Fruit fly (Drosophila melanogaster) whole organism, embryonic: ENCODE measurements around the gene CG7943.

ENCODE experiments used
- Asciz ChIP-seq: fragments of 200-800 bp; sonication (Bioruptor generic); optimal IDR thresholded peaks from 2 replicates; lab custom pipeline; 2017; ENCODE audit warnings: missing biosample characterization, mild to moderate bottlenecking, missing genetic modification characterization, missing genetic modification reagents
- Atf3 ChIP-seq: fragments of 200-800 bp; sonication (Bioruptor generic); optimal IDR thresholded peaks from 3 replicates; lab custom pipeline; 2016; ENCODE audit warnings: missing biosample characterization, missing genetic modification characterization
- Atf6 ChIP-seq: fragments of 200-800 bp; sonication (Bioruptor generic); IDR thresholded peaks from 2 replicates; pipeline ENCODE4 v1.3.6; 2022; ENCODE audit warnings: missing biosample characterization, missing genetic modification characterization
- CG10543 ChIP-seq: fragments of 200-800 bp; sonication (Bioruptor generic); optimal IDR thresholded peaks from 3 replicates; lab custom pipeline; 2017; ENCODE audit warnings: missing biosample characterization, mild to moderate bottlenecking, missing genetic modification characterization, moderate library complexity
- CG11085 ChIP-seq: fragments of 200-800 bp; sonication (Bioruptor generic); IDR thresholded peaks from 2 replicates; pipeline ENCODE4 v1.3.6; 2022; ENCODE audit warnings: missing biosample characterization, missing genetic modification characterization
- CG11247 ChIP-seq: fragments of 200-800 bp; sonication (Bioruptor generic); IDR thresholded peaks from 2 replicates; pipeline ENCODE4 v1.3.6; 2022; ENCODE audit warnings: missing biosample characterization, missing genetic modification characterization
- CG12155 ChIP-seq: fragments of 200-800 bp; sonication (Bioruptor generic); optimal IDR thresholded peaks from 3 replicates; lab custom pipeline; 2016; ENCODE audit warnings: missing biosample characterization, missing genetic modification characterization
- CG12942 ChIP-seq: fragments of 200-800 bp; sonication (Bioruptor generic); optimal IDR thresholded peaks from 3 replicates; lab custom pipeline; 2016; ENCODE audit warnings: missing biosample characterization, missing genetic modification characterization
- CG13894 ChIP-seq: fragments of 200-800 bp; sonication (Bioruptor generic); optimal IDR thresholded peaks from 3 replicates; lab custom pipeline; 2018; ENCODE audit warnings: missing biosample characterization, mild to moderate bottlenecking, missing genetic modification characterization, moderate library complexity
- CG14050 ChIP-seq: fragments of 200-800 bp; sonication (Bioruptor generic); IDR thresholded peaks from 3 replicates; pipeline ENCODE4 v1.3.6; 2022; ENCODE audit warnings: missing biosample characterization, missing genetic modification characterization
- CG2199 ChIP-seq: fragments of 200-800 bp; sonication (Bioruptor generic); IDR thresholded peaks from 3 replicates; pipeline ENCODE4 v1.3.6; 2022; ENCODE audit warnings: missing biosample characterization, missing genetic modification characterization
- CG30020 ChIP-seq: fragments of 200-800 bp; optimal IDR thresholded peaks from 2 replicates; lab custom pipeline; 2019; ENCODE audit warnings: missing biosample characterization, mild to moderate bottlenecking, missing genetic modification characterization, moderate library complexity
- CG6175 ChIP-seq: fragments of 200-800 bp; sonication (Bioruptor generic); IDR thresholded peaks from 3 replicates; pipeline ENCODE4 v1.3.6; 2022; ENCODE audit warnings: missing biosample characterization, missing genetic modification characterization
- CG9215 ChIP-seq: fragments of 200-800 bp; sonication (Bioruptor generic); IDR thresholded peaks from 2 replicates; pipeline ENCODE4 v1.3.6; 2022; ENCODE audit warnings: missing biosample characterization, missing genetic modification characterization
- CG9609 ChIP-seq: fragments of 200-800 bp; sonication (Bioruptor generic); optimal IDR thresholded peaks from 3 replicates; lab custom pipeline; 2016; ENCODE audit warnings: missing biosample characterization, missing genetic modification characterization
- CG9797 ChIP-seq: fragments of 200-800 bp; sonication (Bioruptor generic); optimal IDR thresholded peaks from 3 replicates; lab custom pipeline; 2018; ENCODE audit warnings: missing biosample characterization, mild to moderate bottlenecking, missing genetic modification characterization
- CHES-1-like ChIP-seq: fragments of 200-800 bp; sonication (Bioruptor generic); optimal IDR thresholded peaks from 2 replicates; lab custom pipeline; 2016; ENCODE audit warnings: missing biosample characterization, missing genetic modification characterization
- Chrac-16 ChIP-seq: fragments of 200-800 bp; sonication (Bioruptor generic); optimal IDR thresholded peaks from 3 replicates; lab custom pipeline; 2016; ENCODE audit warnings: missing biosample characterization, missing genetic modification characterization
- Dek ChIP-seq: fragments of 200-800 bp; sonication (Bioruptor generic); optimal IDR thresholded peaks from 3 replicates; lab custom pipeline; 2019; ENCODE audit warnings: missing biosample characterization, mild to moderate bottlenecking, missing genetic modification characterization, moderate library complexity
- Dfd ChIP-seq, 2 experiments: fragments of >200 bp; optimal IDR thresholded peaks; 2 replicates each; lab custom pipeline; 2017; ENCODE audit warnings: missing biosample characterization in 2 of 2, missing genetic modification characterization in 2 of 2
- Dip2 ChIP-seq: fragments of 200-800 bp; sonication (Bioruptor generic); IDR thresholded peaks from 2 replicates; pipeline ENCODE4 v1.3.6; 2022; ENCODE audit warnings: missing biosample characterization, missing genetic modification characterization
- Dll ChIP-seq: fragments of 200-800 bp; sonication (Bioruptor generic); IDR thresholded peaks from 4 replicates; pipeline ENCODE4 v1.3.6; 2022; ENCODE audit warnings: missing biosample characterization, missing genetic modification characterization; ENCODE audit not compliant: partially characterized antibody
- Doc3 ChIP-seq: fragments of 200-800 bp; sonication (Bioruptor generic); IDR thresholded peaks from 3 replicates; pipeline ENCODE4 v1.3.6; 2022; ENCODE audit warnings: missing biosample characterization, missing genetic modification characterization; ENCODE audit not compliant: partially characterized antibody
- Hr51 ChIP-seq, 2 experiments: fragments of 200-800 bp; sonication (Bioruptor generic); optimal IDR thresholded peaks; 2 replicates in 1 of 2; 3 replicates in 1 of 2; lab custom pipeline; 2016 to 2018; ENCODE audit warnings: missing biosample characterization in 2 of 2, missing genetic modification characterization in 2 of 2, mild to moderate bottlenecking in 1 of 2, moderate library complexity in 1 of 2
- Hsf ChIP-seq: fragments of 200-800 bp; sonication (Bioruptor generic); optimal IDR thresholded peaks from 3 replicates; lab custom pipeline; 2016; ENCODE audit warnings: missing biosample characterization, missing genetic modification characterization
- MTF-1 ChIP-seq: fragments of 200-800 bp; sonication (Bioruptor generic); optimal IDR thresholded peaks from 2 replicates; lab custom pipeline; 2018; ENCODE audit warnings: missing biosample characterization, mild to moderate bottlenecking, missing genetic modification characterization, borderline replicate concordance
- Meics ChIP-seq: fragments of 200-800 bp; sonication (Bioruptor generic); optimal IDR thresholded peaks from 2 replicates; lab custom pipeline; 2017; ENCODE audit warnings: missing biosample characterization, mild to moderate bottlenecking, missing genetic modification characterization
- Mrtf ChIP-seq: fragments of 200-800 bp; sonication (Bioruptor generic); IDR thresholded peaks from 3 replicates; pipeline ENCODE4 v1.3.6; 2022; ENCODE audit warnings: missing biosample characterization, missing genetic modification characterization
- Rx ChIP-seq: fragments of 200-800 bp; sonication (Bioruptor generic); IDR thresholded peaks from 2 replicates; pipeline ENCODE4 v1.3.6; 2022; ENCODE audit warnings: missing biosample characterization, missing genetic modification characterization
- Trl ChIP-seq, 3 experiments: fragments of >200 bp in 2 of 3; fragments of 200-800 bp in 1 of 3; sonication (Bioruptor generic) in 1 of 3; optimal IDR thresholded peaks; 2 replicates in 1 of 3; 3 replicates in 2 of 3; lab custom pipeline; 2016 to 2017; ENCODE audit warnings: missing biosample characterization in 1 of 3, missing genetic modification characterization in 1 of 3
- ac ChIP-seq: fragments of 200-800 bp; sonication (Bioruptor generic); optimal IDR thresholded peaks from 3 replicates; lab custom pipeline; 2017; ENCODE audit warnings: missing biosample characterization, mild to moderate bottlenecking, missing genetic modification characterization
- amos ChIP-seq: fragments of 200-800 bp; sonication (Bioruptor generic); IDR thresholded peaks from 2 replicates; pipeline ENCODE4 v1.3.6; 2022; ENCODE audit warnings: missing biosample characterization, missing genetic modification characterization; ENCODE audit not compliant: partially characterized antibody
- chinmo ChIP-seq: fragments of 200-800 bp; sonication (Bioruptor generic); IDR thresholded peaks from 4 replicates; pipeline ENCODE4 v1.3.6; 2022; ENCODE audit warnings: missing biosample characterization, missing genetic modification characterization; ENCODE audit not compliant: partially characterized antibody
- disco-r ChIP-seq: fragments of 200-800 bp; sonication (Bioruptor generic); optimal IDR thresholded peaks from 2 replicates; lab custom pipeline; 2016; ENCODE audit warnings: missing biosample characterization, missing genetic modification characterization
- dm ChIP-seq: fragments of 200-800 bp; sonication (Bioruptor generic); optimal IDR thresholded peaks from 3 replicates; lab custom pipeline; 2016; ENCODE audit warnings: missing biosample characterization, missing genetic modification characterization
- dmrt11E ChIP-seq: fragments of 200-800 bp; sonication (Bioruptor generic); optimal IDR thresholded peaks from 3 replicates; lab custom pipeline; 2018; ENCODE audit warnings: missing biosample characterization, mild to moderate bottlenecking, missing genetic modification characterization, moderate library complexity
- esg ChIP-seq: fragments of 200-800 bp; sonication (Bioruptor generic); conservative IDR thresholded peaks from 2 replicates; pipeline ENCODE4 v1.3.6; 2022; ENCODE audit warnings: missing biosample characterization, missing genetic modification characterization
- ewg ChIP-seq: fragments of 200-800 bp; sonication (Bioruptor generic); optimal IDR thresholded peaks from 3 replicates; lab custom pipeline; 2017; ENCODE audit warnings: mild to moderate bottlenecking, missing biosample characterization, missing genetic modification reagents, missing genetic modification characterization
- ftz-f1 ChIP-seq: fragments of 200-800 bp; sonication (Bioruptor generic); optimal IDR thresholded peaks from 2 replicates; lab custom pipeline; 2016; ENCODE audit warnings: missing biosample characterization, missing genetic modification characterization
- gfzf ChIP-seq: fragments of 200-800 bp; sonication (Bioruptor generic); optimal IDR thresholded peaks from 2 replicates; lab custom pipeline; 2016; ENCODE audit warnings: missing biosample characterization, mild to moderate bottlenecking, missing genetic modification characterization, moderate library complexity
- gsb ChIP-seq: fragments of 200-800 bp; sonication (Bioruptor generic); IDR thresholded peaks from 2 replicates; pipeline ENCODE4 v1.3.6; 2022; ENCODE audit warnings: missing biosample characterization, missing genetic modification characterization
- gt ChIP-seq: fragments of 200-800 bp; sonication (Bioruptor generic); IDR thresholded peaks from 2 replicates; pipeline ENCODE4 v1.3.6; 2022; ENCODE audit warnings: missing biosample characterization, missing genetic modification characterization
- ham ChIP-seq: fragments of 200-800 bp; sonication (Bioruptor generic); IDR thresholded peaks from 2 replicates; pipeline ENCODE4 v1.3.6; 2022; ENCODE audit warnings: missing biosample characterization, missing genetic modification characterization
- jing ChIP-seq: fragments of 200-800 bp; sonication (Bioruptor generic); optimal IDR thresholded peaks from 2 replicates; lab custom pipeline; 2018; ENCODE audit warnings: missing biosample characterization, mild to moderate bottlenecking, missing genetic modification characterization
- lbe ChIP-seq: fragments of 200-800 bp; sonication (Bioruptor generic); optimal IDR thresholded peaks from 2 replicates; lab custom pipeline; 2016; ENCODE audit warnings: missing biosample characterization, mild to moderate bottlenecking, missing genetic modification characterization
- lola ChIP-seq, 3 experiments: fragments of >200 bp in 2 of 3; fragments of 200-800 bp in 1 of 3; sonication (Bioruptor generic) in 1 of 3; optimal IDR thresholded peaks; 2 replicates each; lab custom pipeline; 2017 to 2019; ENCODE audit warnings: missing biosample characterization in 3 of 3, missing genetic modification characterization in 3 of 3, mild to moderate bottlenecking in 1 of 3, moderate library complexity in 1 of 3
- nau ChIP-seq: fragments of 200-800 bp; sonication (Bioruptor generic); optimal IDR thresholded peaks from 3 replicates; lab custom pipeline; 2017; ENCODE audit warnings: missing biosample characterization, mild to moderate bottlenecking, missing genetic modification characterization, missing genetic modification reagents
- oc ChIP-seq: fragments of 200-800 bp; sonication (Bioruptor generic); optimal IDR thresholded peaks from 2 replicates; lab custom pipeline; 2018; ENCODE audit warnings: missing biosample characterization, mild to moderate bottlenecking, missing genetic modification characterization, moderate library complexity

CG7943 gene

DNA sequence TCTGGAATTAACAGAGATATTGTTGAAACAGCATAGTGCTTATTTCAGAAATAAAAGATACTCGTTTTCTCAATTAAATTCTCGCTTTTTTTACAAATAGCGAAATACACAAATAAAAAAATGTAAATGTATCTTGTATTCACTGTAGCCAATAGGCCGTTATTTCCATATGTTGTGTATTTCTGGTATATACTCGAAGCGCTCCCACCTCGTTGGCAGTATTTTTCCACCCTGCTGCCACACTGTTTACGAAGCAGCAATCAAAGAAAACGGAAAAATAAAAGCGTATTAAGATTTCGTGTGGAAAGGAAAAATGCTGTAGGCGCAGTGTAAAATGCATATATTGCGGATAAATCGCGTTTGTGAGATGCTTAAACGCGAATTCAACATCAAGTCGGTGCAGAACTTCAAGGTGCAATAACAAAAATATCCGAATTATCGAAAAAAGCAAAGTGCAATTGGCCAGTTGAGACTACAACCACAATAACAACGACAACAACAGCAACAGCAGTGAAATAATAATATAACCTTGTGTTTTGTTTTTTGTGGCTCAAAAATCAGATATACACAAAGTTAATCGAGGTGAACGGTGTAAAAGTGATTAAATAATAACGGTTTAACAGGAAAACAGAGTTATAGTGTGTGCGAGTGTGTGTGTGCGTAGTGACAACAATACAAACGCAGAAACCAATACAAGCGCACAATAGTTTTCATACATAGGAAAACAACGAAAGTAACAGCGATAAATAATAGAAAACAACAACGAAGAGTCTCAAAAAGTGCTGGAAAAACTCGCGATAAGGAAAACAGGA lies 12.0 kb downstream of the CG7943 start, which contains the start of gene sima (continued):
- no peak for TF ChIP-seq Hr51 (GFP tag; optimal IDR thresholded peaks at IDR 0.05; lab: Kevin White, UChicago)
- TF ChIP-seq Trl (optimal IDR thresholded peaks at IDR 0.05; lab: Kevin White, UChicago), result no peak
- TF ChIP-seq Trl (GFP tag; optimal IDR thresholded peaks at IDR 0.05; lab: Kevin White, UChicago), result peak; percentile 35
- TF ChIP-seq CG9609 (GFP tag; lab: Kevin White, UChicago), result peak; percentile 18
- no peak for TF ChIP-seq gt (GFP tag; lab: Robert Waterston, UW)
- no peak for TF ChIP-seq Atf3 (GFP tag; lab: Kevin White, UChicago)
- peak; percentile 3 for TF ChIP-seq lbe (GFP tag; lab: Kevin White, UChicago)
- no peak for TF ChIP-seq amos (GFP tag; lab: Robert Waterston, UW)
- peak; percentile 41 for TF ChIP-seq CG12155 (GFP tag; lab: Kevin White, UChicago)
- TF ChIP-seq ftz-f1, result peak; percentile 45
- TF ChIP-seq Mrtf (GFP tag; lab: Robert Waterston, UW), result no peak
- TF ChIP-seq gsb (GFP tag; lab: Robert Waterston, UW), result no peak
- no peak for TF ChIP-seq Asciz
- TF ChIP-seq CG12942, result no peak
- peak; percentile 96 for TF ChIP-seq gfzf (GFP tag; lab: Kevin White, UChicago)
- TF ChIP-seq CG9797 (GFP tag; lab: Kevin White, UChicago), result peak; percentile 90
- no peak for TF ChIP-seq ham
- TF ChIP-seq chinmo, result peak; percentile 87; the same call in 2 of the 4 replicates
- TF ChIP-seq MTF-1, result no peak
- TF ChIP-seq CG9215 (GFP tag; lab: Robert Waterston, UW), result 0 out of 2 replicates have a peak, but pooled peaks have one; percentile 26
- no peak for TF ChIP-seq CG2199 (GFP tag; lab: Robert Waterston, UW)
- TF ChIP-seq lola (GFP tag; optimal IDR thresholded peaks at IDR 0.05; lab: Kevin White, UChicago), result no peak
- TF ChIP-seq Rx (GFP tag; lab: Robert Waterston, UW), result no peak
- TF ChIP-seq dm (GFP tag; lab: Kevin White, UChicago), result peak; percentile 32
- no peak for TF ChIP-seq CG11085 (GFP tag; lab: Robert Waterston, UW)
- peak; percentile 39 for TF ChIP-seq Hsf (GFP tag; lab: Kevin White, UChicago)
- no peak for TF ChIP-seq esg (GFP tag; lab: Robert Waterston, UW)
- no peak for TF ChIP-seq CHES-1-like (GFP tag; lab: Kevin White, UChicago)
- no peak for TF ChIP-seq ac (GFP tag; lab: Kevin White, UChicago)
- TF ChIP-seq CG11247 (GFP tag; lab: Robert Waterston, UW), result no peak
- TF ChIP-seq CG13894 (tag; lab: Kevin White, UChicago), result peak; percentile 56
- TF ChIP-seq CG14050 (GFP tag; lab: Robert Waterston, UW), result no peak
- peak; percentile 38 for TF ChIP-seq oc (tag; lab: Kevin White, UChicago)
- TF ChIP-seq Dll (GFP tag; lab: Robert Waterston, UW), result no peak
- TF ChIP-seq nau, result no peak
- no peak for TF ChIP-seq dmrt11E (tag; lab: Kevin White, UChicago)
- peak; percentile 43 for TF ChIP-seq Chrac-16 (GFP tag; lab: Kevin White, UChicago)
- TF ChIP-seq CG30020, result peak; percentile 40
- TF ChIP-seq Dip2 (GFP tag; lab: Robert Waterston, UW), result no peak
- TF ChIP-seq Doc3 (GFP tag; lab: Robert Waterston, UW), result no peak
- no peak for TF ChIP-seq Dfd (GFP tag; optimal IDR thresholded peaks at IDR 0.05; lab: Kevin White, UChicago)
- no peak for TF ChIP-seq CG6175
- no peak for TF ChIP-seq disco-r
- TF ChIP-seq Atf6 (GFP tag; lab: Robert Waterston, UW), result no peak
- TF ChIP-seq jing, result no peak
- no peak for TF ChIP-seq CG10543 (GFP tag; lab: Kevin White, UChicago)
- peak; percentile 52 for TF ChIP-seq Dek (tag; lab: Kevin White, UChicago)
- TF ChIP-seq ewg (GFP tag; lab: Kevin White, UChicago), result no peak
- TF ChIP-seq Meics (GFP tag; lab: Kevin White, UChicago), result peak; percentile 55
